Worm (Caenorhabditis elegans) whole organism, late embryonic: Measurements from ENCODE around the gene nhr-39.

Experiments used
- C08G9.2 ChIP-seq: sonication (generic microtip); optimal IDR thresholded peaks from 2 replicates; lab custom pipeline; 2016; ENCODE audit warnings: mild to moderate bottlenecking, missing genetic modification characterization, moderate library complexity, missing compliant biosample characterization
- C38D4.7 ChIP-seq: fragments of 200-800 bp; sonication (Bioruptor generic); optimal IDR thresholded peaks from 2 replicates; lab custom pipeline; 2018; ENCODE audit warnings: mild to moderate bottlenecking, missing genetic modification characterization, moderate library complexity, missing compliant biosample characterization
- F13H6.1 ChIP-seq: sonication (generic microtip); optimal IDR thresholded peaks from 2 replicates; lab custom pipeline; 2016; ENCODE audit warnings: missing genetic modification characterization, missing compliant biosample characterization
- K02D7.2 ChIP-seq: sonication (generic microtip); optimal IDR thresholded peaks from 2 replicates; lab custom pipeline; 2017; ENCODE audit warnings: mild to moderate bottlenecking, missing genetic modification characterization, missing compliant biosample characterization
- K09A11.1 ChIP-seq: sonication (generic microtip); optimal IDR thresholded peaks from 2 replicates; lab custom pipeline; 2017; ENCODE audit warnings: antibody characterized with exemption, mild to moderate bottlenecking, missing genetic modification characterization, missing compliant biosample characterization; ENCODE audit not compliant: insufficient read depth
- ceh-14 ChIP-seq: sonication (generic microtip); optimal IDR thresholded peaks from 2 replicates; lab custom pipeline; 2016; ENCODE audit warnings: missing genotype, missing genetic modification characterization, missing compliant biosample characterization
- ceh-18 ChIP-seq: sonication (generic microtip); optimal IDR thresholded peaks from 2 replicates; lab custom pipeline; 2016; ENCODE audit warnings: missing genetic modification characterization, missing compliant biosample characterization
- ceh-2 ChIP-seq: sonication (generic microtip); optimal IDR thresholded peaks from 2 replicates; lab custom pipeline; 2016; ENCODE audit warnings: missing genotype, missing genetic modification characterization, missing compliant biosample characterization
- ceh-24 ChIP-seq: sonication (generic microtip); optimal IDR thresholded peaks from 2 replicates; lab custom pipeline; 2016; ENCODE audit warnings: mild to moderate bottlenecking, missing genetic modification characterization, missing compliant biosample characterization
- ceh-30 ChIP-seq: fragments of 150-350 bp; optimal IDR thresholded peaks from 2 replicates; lab custom pipeline; 2014; ENCODE audit warnings: missing biosample characterization, missing genetic modification characterization
- ceh-31 ChIP-seq: sonication (generic microtip); optimal IDR thresholded peaks from 2 replicates; lab custom pipeline; 2016; ENCODE audit warnings: missing genetic modification characterization, missing compliant biosample characterization
- ceh-48 ChIP-seq: sonication (generic microtip); optimal IDR thresholded peaks from 2 replicates; lab custom pipeline; 2016; ENCODE audit warnings: missing genetic modification characterization, inconsistent platforms, missing compliant biosample characterization
- che-1 ChIP-seq: sonication (generic microtip); optimal IDR thresholded peaks from 2 replicates; lab custom pipeline; 2016; ENCODE audit warnings: mild to moderate bottlenecking, missing genetic modification characterization, missing compliant biosample characterization
- dmd-4 ChIP-seq: sonication (generic microtip); optimal IDR thresholded peaks from 2 replicates; lab custom pipeline; 2016; ENCODE audit warnings: borderline replicate concordance, missing genetic modification characterization, missing compliant biosample characterization
- dve-1 ChIP-seq: sonication (generic microtip); optimal IDR thresholded peaks from 2 replicates; lab custom pipeline; 2017; ENCODE audit warnings: antibody characterized with exemption, mild to moderate bottlenecking, missing genetic modification characterization, missing compliant biosample characterization
- elt-4 ChIP-seq: sonication (generic microtip); optimal IDR thresholded peaks from 2 replicates; lab custom pipeline; 2016; ENCODE audit warnings: missing genetic modification characterization, missing compliant biosample characterization
- eyg-1 ChIP-seq: sonication (generic microtip); optimal IDR thresholded peaks from 2 replicates; lab custom pipeline; 2016; ENCODE audit warnings: missing genotype, missing genetic modification characterization, missing compliant biosample characterization
- fkh-10 ChIP-seq: fragments of 150-350 bp; optimal IDR thresholded peaks from 2 replicates; lab custom pipeline; 2014; ENCODE audit warnings: missing biosample characterization, missing genetic modification reagents, missing genetic modification characterization
- hlh-13 ChIP-seq: fragments of 200-800 bp; sonication (Bioruptor generic); optimal IDR thresholded peaks from 2 replicates; lab custom pipeline; 2018; ENCODE audit warnings: mild to moderate bottlenecking, missing genetic modification characterization, missing compliant biosample characterization
- hlh-30 ChIP-seq: sonication (generic microtip); optimal IDR thresholded peaks from 2 replicates; lab custom pipeline; 2017; ENCODE audit warnings: antibody characterized with exemption, missing genetic modification characterization, missing compliant biosample characterization; ENCODE audit not compliant: insufficient read depth
- hlh-8 ChIP-seq: sonication (generic microtip); optimal IDR thresholded peaks from 2 replicates; lab custom pipeline; 2016; ENCODE audit warnings: missing genotype, missing genetic modification characterization, missing compliant biosample characterization
- lin-11 ChIP-seq: fragments of 200-800 bp; sonication (Bioruptor generic); optimal IDR thresholded peaks from 2 replicates; lab custom pipeline; 2018; ENCODE audit warnings: mild to moderate bottlenecking, missing genetic modification characterization, missing compliant biosample characterization
- nhr-11 ChIP-seq: fragments of 150-350 bp; optimal IDR thresholded peaks from 2 replicates; lab custom pipeline; 2014; ENCODE audit warnings: missing biosample characterization, missing genetic modification characterization
- odd-2 ChIP-seq: sonication (generic microtip); optimal IDR thresholded peaks from 2 replicates; lab custom pipeline; 2017; ENCODE audit warnings: antibody characterized with exemption, mild to moderate bottlenecking, missing genetic modification characterization, missing compliant biosample characterization
- pat-9 ChIP-seq: fragments of 200-800 bp; sonication (Bioruptor generic); optimal IDR thresholded peaks from 2 replicates; lab custom pipeline; 2018; ENCODE audit warnings: mild to moderate bottlenecking, missing genetic modification characterization, moderate library complexity, missing compliant biosample characterization
- pros-1 ChIP-seq: fragments of 150-350 bp; optimal IDR thresholded peaks from 2 replicates; lab custom pipeline; 2014; ENCODE audit warnings: missing biosample characterization, missing genetic modification reagents, missing genetic modification characterization
- rnt-1 ChIP-seq: sonication (generic microtip); optimal IDR thresholded peaks from 2 replicates; lab custom pipeline; 2016; ENCODE audit warnings: missing genetic modification characterization, missing compliant biosample characterization
- sdc-2 ChIP-seq: sonication (generic microtip); optimal IDR thresholded peaks from 2 replicates; lab custom pipeline; 2016; ENCODE audit warnings: missing genotype, missing genetic modification characterization, missing compliant biosample characterization
- sox-2 ChIP-seq: fragments of 200-800 bp; sonication (Bioruptor generic); IDR thresholded peaks from 2 replicates; pipeline ENCODE4 v1.3.6; 2022; ENCODE audit warnings: missing genetic modification reagents, missing genetic modification characterization, missing compliant biosample characterization
- ttx-3 ChIP-seq: sonication (generic microtip); optimal IDR thresholded peaks from 2 replicates; lab custom pipeline; 2016; ENCODE audit warnings: missing genetic modification reagents, missing genetic modification characterization, missing compliant biosample characterization
- unc-42 ChIP-seq: sonication (generic microtip); optimal IDR thresholded peaks from 2 replicates; lab custom pipeline; 2016; ENCODE audit warnings: missing genotype, missing genetic modification characterization, missing compliant biosample characterization
- unc-55 ChIP-seq: sonication (generic microtip); optimal IDR thresholded peaks from 2 replicates; lab custom pipeline; 2017; ENCODE audit warnings: missing biosample characterization, missing genetic modification reagents, missing genetic modification characterization
- unc-86 ChIP-seq: sonication (generic microtip); optimal IDR thresholded peaks from 2 replicates; lab custom pipeline; 2016; ENCODE audit warnings: missing genetic modification characterization, missing compliant biosample characterization
- zip-5 ChIP-seq: sonication (generic microtip); optimal IDR thresholded peaks from 2 replicates; lab custom pipeline; 2016; ENCODE audit warnings: missing genetic modification characterization, missing compliant biosample characterization

The nhr-39 gene

ce11 chrV:9273587-9273986, 29.5 kb upstream of the nhr-39 start (continued):
- TF ChIP-seq pros-1 (tag; lab: Kevin White, UChicago) (no peak), rnt-1 (tag; lab: Kevin White, UChicago) (peak; percentile 56), ceh-24 (tag; lab: Kevin White, UChicago) (no peak), C38D4.7 (GFP tag; lab: Kevin White, UChicago) (no peak), che-1 (tag; lab: Kevin White, UChicago) (no peak), hlh-13 (GFP tag; lab: Kevin White, UChicago) (no peak), lin-11 (tag; lab: Kevin White, UChicago) (no peak), sox-2 (GFP tag; lab: Robert Waterston, UW) (no peak), elt-4 (no peak), C08G9.2 (tag; lab: Kevin White, UChicago) (peak; percentile 43), unc-86 (tag; lab: Kevin White, UChicago) (no peak), K09A11.1 (tag; lab: Kevin White, UChicago) (no peak), ceh-31 (tag; lab: Kevin White, UChicago) (peak; percentile 86), unc-42 (tag; lab: Kevin White, UChicago) (peak; percentile 56), fkh-10 (GFP tag; lab: Kevin White, UChicago) (no peak), hlh-30 (tag; lab: Kevin White, UChicago) (no peak), odd-2 (no peak), ttx-3 (tag; lab: Kevin White, UChicago) (no peak), ceh-2 (tag; lab: Kevin White, UChicago) (peak; percentile 26), ceh-14 (no peak), K02D7.2 (no peak), sdc-2 (tag; lab: Kevin White, UChicago) (no peak), zip-5 (tag; lab: Kevin White, UChicago) (no peak)

ce11 chrV:9274127-9275042, 28.7 kb upstream of the nhr-39 start:
- TF ChIP-seq dmd-4 (tag; lab: Kevin White, UChicago) (no peak), ceh-18 (tag; lab: Kevin White, UChicago) (peak; percentile 48), unc-55 (GFP tag; lab: Kevin White, UChicago) (peak; percentile 44)
- TF ChIP-seq, all 69 proteins: peak for 2

ce11 chrV:9282110-9282509, 21.0 kb upstream of the nhr-39 start, which contains the start of gene hlh-10:
Gene hlh-10 (minus strand): TSS chrV:9282210.
- no peak for TF ChIP-seq fkh-10 (GFP tag; lab: Kevin White, UChicago)
- no peak for TF ChIP-seq che-1 (tag; lab: Kevin White, UChicago)
- no peak for TF ChIP-seq pat-9 (tag; lab: Kevin White, UChicago)
- TF ChIP-seq ceh-48 (tag; lab: Kevin White, UChicago) = no peak
- no peak for TF ChIP-seq unc-42 (tag; lab: Kevin White, UChicago)
- TF ChIP-seq eyg-1 (tag; lab: Kevin White, UChicago) = no peak
- TF ChIP-seq dve-1 (tag; lab: Kevin White, UChicago) = no peak

ce11 chrV:9283452-9283851, 19.7 kb upstream of the nhr-39 start:
- no peak for TF ChIP-seq zip-5 (tag; lab: Kevin White, UChicago)
- TF ChIP-seq unc-42 (tag; lab: Kevin White, UChicago) = no peak
- TF ChIP-seq hlh-8 (tag; lab: Kevin White, UChicago) = peak; percentile 74
- no peak for TF ChIP-seq C08G9.2 (tag; lab: Kevin White, UChicago)
- TF ChIP-seq nhr-11 = no peak
- no peak for TF ChIP-seq F13H6.1
- no peak for TF ChIP-seq ceh-30
